Fruit fly (Drosophila melanogaster) whole organism, embryonic: ENCODE data around the gene Hr96.

Experiments
- BEAF-32 ChIP-seq: fragments of 200-800 bp; sonication (Bioruptor generic); optimal IDR thresholded peaks from 3 replicates; lab custom pipeline; 2017; ENCODE audit warnings: missing biosample characterization, missing genetic modification characterization, mild to moderate bottlenecking, moderate library complexity, missing genetic modification reagents
- Bgb ChIP-seq: fragments of 200-800 bp; sonication (Bioruptor generic); IDR thresholded peaks from 2 replicates; pipeline ENCODE4 v1.3.6; 2022; ENCODE audit warnings: missing biosample characterization, missing genetic modification characterization; ENCODE audit not compliant: partially characterized antibody
- CG10147 ChIP-seq: fragments of 200-800 bp; sonication (Bioruptor generic); optimal IDR thresholded peaks from 2 replicates; lab custom pipeline; 2019; ENCODE audit warnings: missing biosample characterization, mild to moderate bottlenecking, missing genetic modification characterization, moderate library complexity
- CG10209 ChIP-seq: fragments of 200-800 bp; sonication (Bioruptor generic); optimal IDR thresholded peaks from 3 replicates; lab custom pipeline; 2017; ENCODE audit warnings: missing biosample characterization, mild to moderate bottlenecking, missing genetic modification characterization, missing genetic modification reagents
- CG10543 ChIP-seq: fragments of 200-800 bp; sonication (Bioruptor generic); optimal IDR thresholded peaks from 3 replicates; lab custom pipeline; 2017; ENCODE audit warnings: missing biosample characterization, mild to moderate bottlenecking, missing genetic modification characterization, moderate library complexity
- CG12071 ChIP-seq: fragments of 200-800 bp; sonication (Bioruptor generic); optimal IDR thresholded peaks from 3 replicates; lab custom pipeline; 2018; ENCODE audit warnings: missing biosample characterization, mild to moderate bottlenecking, missing genetic modification characterization
- CG12219 ChIP-seq: fragments of 200-800 bp; sonication (Bioruptor generic); optimal IDR thresholded peaks from 3 replicates; lab custom pipeline; 2018; ENCODE audit warnings: missing biosample characterization, mild to moderate bottlenecking, missing genetic modification characterization
- CG12236 ChIP-seq: fragments of 200-800 bp; sonication (Bioruptor generic); optimal IDR thresholded peaks from 2 replicates; lab custom pipeline; 2016; ENCODE audit warnings: missing biosample characterization, missing genetic modification characterization
- CG12769 ChIP-seq: fragments of 200-800 bp; sonication (Bioruptor generic); optimal IDR thresholded peaks from 2 replicates; lab custom pipeline; 2019; ENCODE audit warnings: missing biosample characterization, mild to moderate bottlenecking, missing genetic modification characterization, moderate library complexity
- CG13123 ChIP-seq: fragments of 200-800 bp; sonication (Bioruptor generic); optimal IDR thresholded peaks from 2 replicates; lab custom pipeline; 2016; ENCODE audit warnings: missing biosample characterization, missing genetic modification characterization
- CG15514 ChIP-seq: fragments of 200-800 bp; sonication (Bioruptor generic); optimal IDR thresholded peaks from 3 replicates; lab custom pipeline; 2017; ENCODE audit warnings: missing biosample characterization, missing genetic modification characterization, mild to moderate bottlenecking, moderate library complexity, missing genetic modification reagents
- CG18011 ChIP-seq: fragments of 200-800 bp; sonication (Bioruptor generic); optimal IDR thresholded peaks from 2 replicates; lab custom pipeline; 2017; ENCODE audit warnings: missing biosample characterization, missing genetic modification characterization, mild to moderate bottlenecking, moderate library complexity, missing genotype
- CG18262 ChIP-seq: fragments of 200-800 bp; optimal IDR thresholded peaks from 3 replicates; lab custom pipeline; 2019; ENCODE audit warnings: missing biosample characterization, mild to moderate bottlenecking, missing genetic modification characterization, moderate library complexity
- CG34224 ChIP-seq: fragments of 200-800 bp; sonication (Bioruptor generic); IDR thresholded peaks from 3 replicates; pipeline ENCODE4 v1.3.6; 2022; ENCODE audit warnings: missing biosample characterization, missing genetic modification characterization; ENCODE audit not compliant: partially characterized antibody
- CG34376 ChIP-seq: fragments of 200-800 bp; sonication (Bioruptor generic); optimal IDR thresholded peaks from 2 replicates; lab custom pipeline; 2018; ENCODE audit warnings: missing biosample characterization, mild to moderate bottlenecking, missing genetic modification characterization
- CG4820 ChIP-seq: fragments of 200-800 bp; sonication (Bioruptor generic); optimal IDR thresholded peaks from 3 replicates; lab custom pipeline; 2016; ENCODE audit warnings: missing biosample characterization, missing genetic modification characterization
- CG4854 ChIP-seq: fragments of 200-800 bp; sonication (Bioruptor generic); optimal IDR thresholded peaks from 2 replicates; lab custom pipeline; 2016; ENCODE audit warnings: missing biosample characterization, missing genetic modification characterization, inconsistent platforms
- CG7271 ChIP-seq: fragments of 200-800 bp; sonication (Bioruptor generic); optimal IDR thresholded peaks from 2 replicates; lab custom pipeline; 2018; ENCODE audit warnings: missing biosample characterization, mild to moderate bottlenecking, missing genetic modification characterization, moderate library complexity
- CG8359 ChIP-seq: fragments of 200-800 bp; sonication (Bioruptor generic); optimal IDR thresholded peaks from 2 replicates; lab custom pipeline; 2017; ENCODE audit warnings: missing biosample characterization, mild to moderate bottlenecking, missing genetic modification characterization, borderline replicate concordance
- CG8478 ChIP-seq: fragments of >200 bp; optimal IDR thresholded peaks from 2 replicates; lab custom pipeline; 2018
- CG8944 ChIP-seq: fragments of 200-800 bp; sonication (Bioruptor generic); optimal IDR thresholded peaks from 3 replicates; lab custom pipeline; 2016; ENCODE audit warnings: missing biosample characterization, missing genetic modification characterization
- CG9437 ChIP-seq: fragments of 200-800 bp; sonication (Bioruptor generic); optimal IDR thresholded peaks from 2 replicates; lab custom pipeline; 2018; ENCODE audit warnings: missing biosample characterization, mild to moderate bottlenecking, missing genetic modification characterization
- CG9932 ChIP-seq: fragments of 200-800 bp; sonication (Bioruptor generic); IDR thresholded peaks from 2 replicates; pipeline ENCODE4 v1.3.6; 2022; ENCODE audit warnings: missing biosample characterization, missing genetic modification characterization
- CoRest ChIP-seq: fragments of 200-800 bp; sonication (Bioruptor generic); optimal IDR thresholded peaks from 3 replicates; lab custom pipeline; 2018; ENCODE audit warnings: missing biosample characterization, mild to moderate bottlenecking, missing genetic modification characterization, moderate library complexity
- CrebB ChIP-seq: fragments of 200-800 bp; sonication (Bioruptor generic); optimal IDR thresholded peaks from 3 replicates; lab custom pipeline; 2018; ENCODE audit warnings: missing biosample characterization, mild to moderate bottlenecking, missing genetic modification characterization
- D ChIP-seq, 2 experiments: fragments of 200-800 bp in 1 of 2; fragments of >200 bp in 1 of 2; sonication (Bioruptor generic) in 1 of 2; optimal IDR thresholded peaks; 2 replicates in 1 of 2; 3 replicates in 1 of 2; lab custom pipeline; 2017; ENCODE audit warnings: mild to moderate bottlenecking in 1 of 2, missing biosample characterization in 1 of 2, missing genetic modification characterization in 1 of 2, missing genetic modification reagents in 1 of 2
- Fer2 ChIP-seq: fragments of 200-800 bp; sonication (Bioruptor generic); optimal IDR thresholded peaks from 2 replicates; lab custom pipeline; 2018; ENCODE audit warnings: missing biosample characterization, mild to moderate bottlenecking, missing genetic modification characterization, moderate library complexity
- GATAe ChIP-seq: fragments of 200-800 bp; sonication (Bioruptor generic); conservative IDR thresholded peaks from 2 replicates; pipeline ENCODE4 v1.3.6; 2022; ENCODE audit warnings: missing biosample characterization, missing genetic modification characterization
- MESR4 ChIP-seq: fragments of 200-800 bp; sonication (Bioruptor generic); optimal IDR thresholded peaks from 2 replicates; lab custom pipeline; 2018; ENCODE audit warnings: missing biosample characterization, mild to moderate bottlenecking, missing genetic modification characterization, moderate library complexity
- MTF-1 ChIP-seq: fragments of 200-800 bp; sonication (Bioruptor generic); optimal IDR thresholded peaks from 2 replicates; lab custom pipeline; 2018; ENCODE audit warnings: missing biosample characterization, mild to moderate bottlenecking, missing genetic modification characterization, borderline replicate concordance
- Meics ChIP-seq: fragments of 200-800 bp; sonication (Bioruptor generic); optimal IDR thresholded peaks from 2 replicates; lab custom pipeline; 2017; ENCODE audit warnings: missing biosample characterization, mild to moderate bottlenecking, missing genetic modification characterization
- Nf-YC ChIP-seq: fragments of 200-800 bp; optimal IDR thresholded peaks from 3 replicates; lab custom pipeline; 2019; ENCODE audit warnings: missing biosample characterization, mild to moderate bottlenecking, missing genetic modification characterization, moderate library complexity
- al ChIP-seq: fragments of 200-800 bp; sonication (Bioruptor generic); IDR thresholded peaks from 2 replicates; pipeline ENCODE4 v1.3.6; 2022; ENCODE audit warnings: missing biosample characterization, missing genetic modification characterization
- ftz-f1 ChIP-seq: fragments of 200-800 bp; sonication (Bioruptor generic); optimal IDR thresholded peaks from 2 replicates; lab custom pipeline; 2016; ENCODE audit warnings: missing biosample characterization, missing genetic modification characterization
- jumu ChIP-seq: fragments of 200-800 bp; sonication (Bioruptor generic); optimal IDR thresholded peaks from 3 replicates; lab custom pipeline; 2016; ENCODE audit warnings: missing biosample characterization, missing genetic modification characterization
- lab ChIP-seq: fragments of 200-800 bp; sonication (Bioruptor generic); optimal IDR thresholded peaks from 3 replicates; lab custom pipeline; 2017; ENCODE audit warnings: missing biosample characterization, missing genetic modification characterization, mild to moderate bottlenecking, moderate library complexity, missing genetic modification reagents
- onecut ChIP-seq: fragments of 200-800 bp; sonication (Bioruptor generic); IDR thresholded peaks from 2 replicates; pipeline ENCODE4 v1.3.6; 2022; ENCODE audit warnings: missing biosample characterization, missing genetic modification characterization
- pfk ChIP-seq: fragments of 200-800 bp; sonication (Bioruptor generic); optimal IDR thresholded peaks from 2 replicates; lab custom pipeline; 2018; ENCODE audit warnings: missing biosample characterization, mild to moderate bottlenecking, missing genetic modification characterization, moderate library complexity
- prd ChIP-seq, 3 experiments: fragments of >200 bp in 2 of 3; fragments of 200-800 bp in 1 of 3; sonication (Bioruptor generic) in 1 of 3; optimal IDR thresholded peaks in 2 of 3; IDR thresholded peaks in 1 of 3; 2 replicates in 2 of 3; 3 replicates in 1 of 3; pipeline versions ENCODE4 v1.3.6 to Lab custom; 2017 to 2022; ENCODE audit warnings: missing biosample characterization in 1 of 3, missing genetic modification characterization in 1 of 3
- pzg ChIP-seq: fragments of 200-800 bp; sonication (Bioruptor generic); optimal IDR thresholded peaks from 3 replicates; lab custom pipeline; 2018; ENCODE audit warnings: missing biosample characterization, mild to moderate bottlenecking, missing genetic modification characterization, moderate library complexity
- sima ChIP-seq: fragments of 200-800 bp; sonication (Bioruptor generic); optimal IDR thresholded peaks from 2 replicates; lab custom pipeline; 2016; ENCODE audit warnings: missing biosample characterization, missing genetic modification characterization
- stwl ChIP-seq: fragments of 200-800 bp; sonication (Bioruptor generic); optimal IDR thresholded peaks from 3 replicates; lab custom pipeline; 2018; ENCODE audit warnings: missing biosample characterization, mild to moderate bottlenecking, missing genetic modification characterization, moderate library complexity
- tap ChIP-seq: fragments of 200-800 bp; optimal IDR thresholded peaks from 3 replicates; lab custom pipeline; 2019; ENCODE audit warnings: missing biosample characterization, mild to moderate bottlenecking, missing genetic modification characterization, moderate library complexity
- tgo ChIP-seq: fragments of 200-800 bp; sonication (Bioruptor generic); IDR thresholded peaks from 3 replicates; pipeline ENCODE4 v1.3.6; 2022; ENCODE audit warnings: missing biosample characterization, missing genetic modification characterization
- wek ChIP-seq: fragments of 200-800 bp; sonication (Bioruptor generic); optimal IDR thresholded peaks from 3 replicates; lab custom pipeline; 2018; ENCODE audit warnings: missing biosample characterization, mild to moderate bottlenecking, missing genetic modification characterization, moderate library complexity
- zf30C ChIP-seq: fragments of 200-800 bp; sonication (Bioruptor generic); optimal IDR thresholded peaks from 3 replicates; lab custom pipeline; 2018; ENCODE audit warnings: missing biosample characterization, mild to moderate bottlenecking, missing genetic modification characterization

The Hr96 gene

dm6 chr3R:25049383-25049741, 24.3 kb downstream of the Hr96 start, which contains the start of gene CG11791 (continued):
- TF ChIP-seq CG8359 (GFP tag; lab: Kevin White, UChicago), result no peak
- no peak for TF ChIP-seq CG4854
- peak; percentile 95 for TF ChIP-seq pfk
- TF ChIP-seq CG12769 (tag; lab: Kevin White, UChicago), result no peak
- no peak for TF ChIP-seq CG34224
- TF ChIP-seq CG8944 (GFP tag; lab: Kevin White, UChicago), result no peak
- no peak for TF ChIP-seq BEAF-32 (GFP tag; lab: Kevin White, UChicago)
- no peak for TF ChIP-seq ftz-f1 (GFP tag; lab: Kevin White, UChicago)

- peak; percentile 85 for TF ChIP-seq Nf-YC (tag; lab: Kevin White, UChicago)
- peak; percentile 39 for TF ChIP-seq D (optimal IDR thresholded peaks at IDR 0.05; lab: Kevin White, UChicago)
- no peak for TF ChIP-seq D (GFP tag; optimal IDR thresholded peaks at IDR 0.05; lab: Kevin White, UChicago)
- peak; percentile 56 for TF ChIP-seq MESR4
- peak; percentile 8 for TF ChIP-seq CG10147
- peak; percentile 61 for TF ChIP-seq CG12071 (GFP tag; lab: Kevin White, UChicago)
- peak; percentile 28 for TF ChIP-seq tap (tag; lab: Kevin White, UChicago)
- peak; percentile 91 for TF ChIP-seq CG34376 (GFP tag; lab: Kevin White, UChicago)
- TF ChIP-seq prd (optimal IDR thresholded peaks at IDR 0.05; lab: Kevin White, UChicago), result no peak
- TF ChIP-seq prd (GFP tag; IDR thresholded peaks at IDR 0.05; lab: Robert Waterston, UW), result no peak
- no peak for TF ChIP-seq wek (GFP tag; lab: Kevin White, UChicago)
- no peak for TF ChIP-seq CG18011
- TF ChIP-seq GATAe (GFP tag; lab: Robert Waterston, UW), result no peak
- no peak for TF ChIP-seq tgo
- TF ChIP-seq Meics (GFP tag; lab: Kevin White, UChicago), result peak; percentile 42
- TF ChIP-seq CG12236 (GFP tag; lab: Kevin White, UChicago), result no peak
- TF ChIP-seq MTF-1 (GFP tag; lab: Kevin White, UChicago), result peak; percentile 24
- TF ChIP-seq Bgb (GFP tag; lab: Robert Waterston, UW), result no peak
- peak; percentile 14 for TF ChIP-seq Fer2 (tag; lab: Kevin White, UChicago)
- no peak for TF ChIP-seq CG13123
- TF ChIP-seq onecut (GFP tag; lab: Robert Waterston, UW), result peak; percentile 46; the same call in 1 of the 2 replicates
- no peak for TF ChIP-seq CG4820
- peak; percentile 14 for TF ChIP-seq CoRest (tag; lab: Kevin White, UChicago)
- peak; percentile 33 for TF ChIP-seq CG15514 (GFP tag; lab: Kevin White, UChicago)
- no peak for TF ChIP-seq CG8478 (lab: Kevin White, UChicago)
- TF ChIP-seq jumu, result peak; percentile 17
- no peak for TF ChIP-seq al (GFP tag; lab: Robert Waterston, UW)
- peak; percentile 72 for TF ChIP-seq lab (GFP tag; lab: Kevin White, UChicago)
- peak; percentile 73 for TF ChIP-seq stwl (tag; lab: Kevin White, UChicago)
- no peak for TF ChIP-seq sima
- TF ChIP-seq CG7271, result peak; percentile 55
- peak; percentile 46 for TF ChIP-seq BEAF-32 (GFP tag; lab: Kevin White, UChicago)
- no peak for TF ChIP-seq CG10209
- TF ChIP-seq pzg, result peak; percentile 32
- TF ChIP-seq CG18262, result peak; percentile 18
- TF ChIP-seq CG9932 (GFP tag; lab: Robert Waterston, UW), result no peak
- TF ChIP-seq CrebB (tag; lab: Kevin White, UChicago), result peak; percentile 39
- TF ChIP-seq zf30C (GFP tag; lab: Kevin White, UChicago), result peak; percentile 11
- TF ChIP-seq CG10543 (GFP tag; lab: Kevin White, UChicago), result peak; percentile 91
- peak; percentile 8 for TF ChIP-seq CG12219 (GFP tag; lab: Kevin White, UChicago)
- no peak for TF ChIP-seq CG9437 (GFP tag; lab: Kevin White, UChicago)
Measured at dm6 chr3R:25049742-25050517, 24.9 kb downstream of the Hr96 start.
